Worm (Caenorhabditis elegans) whole organism, midembryonic: ENCODE measurements around the gene Y46E12BL.2.

Experiments used
- T22C8.4 ChIP-seq: fragments of 200-800 bp; sonication (Bioruptor generic); IDR thresholded peaks from 2 replicates; pipeline ENCODE4 v1.3.6; 2022; ENCODE audit warnings: missing genetic modification characterization, missing compliant biosample characterization
- cog-1 ChIP-seq: sonication (generic microtip); optimal IDR thresholded peaks from 2 replicates; lab custom pipeline; 2016; ENCODE audit warnings: missing genetic modification characterization, missing compliant biosample characterization
- flt-1 ChIP-seq: fragments of 200-800 bp; sonication (Bioruptor generic); IDR thresholded peaks from 2 replicates; pipeline ENCODE4 v1.3.6; 2022; ENCODE audit warnings: missing genetic modification characterization, missing compliant biosample characterization
- klf-2 ChIP-seq: fragments of 200-800 bp; sonication (Bioruptor generic); conservative IDR thresholded peaks from 2 replicates; pipeline ENCODE4 v1.3.6; 2022; ENCODE audit warnings: missing genetic modification reagents, missing genetic modification characterization, missing compliant biosample characterization
- med-1 ChIP-seq: sonication (generic microtip); optimal IDR thresholded peaks from 2 replicates; lab custom pipeline; 2017; ENCODE audit warnings: missing genetic modification characterization, mild to moderate bottlenecking, missing compliant biosample characterization, antibody characterized with exemption, missing genetic modification reagents; ENCODE audit not compliant: insufficient read depth
- ref-1 ChIP-seq: fragments of 200-800 bp; sonication (Bioruptor generic); conservative IDR thresholded peaks from 2 replicates; pipeline ENCODE4 v1.3.6; 2022; ENCODE audit warnings: missing genetic modification reagents, missing genetic modification characterization, missing compliant biosample characterization
- tab-1 ChIP-seq: fragments of 200-800 bp; sonication (Bioruptor generic); IDR thresholded peaks from 2 replicates; pipeline ENCODE4 v1.3.6; 2022; ENCODE audit warnings: missing genetic modification characterization, missing compliant biosample characterization
- ztf-23 ChIP-seq: fragments of 200-800 bp; sonication (Bioruptor generic); IDR thresholded peaks from 2 replicates; pipeline ENCODE4 v1.3.6; 2022; ENCODE audit warnings: missing genetic modification reagents, missing genetic modification characterization, missing compliant biosample characterization
- ztf-29 ChIP-seq: fragments of 200-800 bp; sonication (Bioruptor generic); IDR thresholded peaks from 2 replicates; pipeline ENCODE4 v1.3.6; 2022; ENCODE audit warnings: missing genetic modification reagents, missing genetic modification characterization, missing compliant biosample characterization

ce11 chrII:15195346-15195745 is 37.4 kb upstream of the Y46E12BL.2 start:
- TF ChIP-seq tab-1 (GFP tag; lab: Robert Waterston, UW) (no peak), flt-1 (GFP tag; lab: Robert Waterston, UW) (no peak), ztf-29 (GFP tag; lab: Robert Waterston, UW) (no peak), T22C8.4 (no peak), ztf-23 (GFP tag; lab: Robert Waterston, UW) (no peak), klf-2 (no peak), cog-1 (tag; lab: Kevin White, UChicago) (no peak), med-1 (GFP tag; lab: Kevin White, UChicago) (no peak), ref-1 (GFP tag; lab: Robert Waterston, UW) (no peak)
